Worm (Caenorhabditis elegans) whole organism, midembryonic: ENCODE measurements around the gene ndc-80.

Experiments
- med-1 ChIP-seq: sonication (generic microtip); optimal IDR thresholded peaks from 2 replicates; lab custom pipeline; 2017; ENCODE audit warnings: missing genetic modification characterization, mild to moderate bottlenecking, missing compliant biosample characterization, antibody characterized with exemption, missing genetic modification reagents; ENCODE audit not compliant: insufficient read depth
- ref-1 ChIP-seq: fragments of 200-800 bp; sonication (Bioruptor generic); conservative IDR thresholded peaks from 2 replicates; pipeline ENCODE4 v1.3.6; 2022; ENCODE audit warnings: missing genetic modification reagents, missing genetic modification characterization, missing compliant biosample characterization

DNA sequence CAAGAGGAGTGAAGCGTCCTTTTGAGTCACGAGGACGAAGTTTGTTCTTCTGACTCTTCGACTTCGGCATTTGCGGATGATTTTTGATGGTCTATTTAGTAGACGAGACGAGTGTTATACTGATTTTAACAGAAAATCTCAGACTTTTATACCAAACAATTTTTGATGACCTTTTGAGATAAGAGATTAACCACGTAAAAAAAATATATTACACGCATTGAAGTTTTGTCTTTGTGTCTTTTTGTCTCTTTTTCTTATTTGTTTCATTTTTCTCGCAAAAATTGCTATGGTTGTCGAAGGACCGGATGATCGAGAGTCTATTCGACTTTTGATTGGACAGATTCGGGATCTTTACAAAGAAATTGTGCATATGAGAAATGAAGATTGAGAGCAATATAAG, 25.5 kb downstream of the ndc-80 start, which contains the start of gene spch-1:
- TF ChIP-seq med-1 (no peak), ref-1 (GFP tag; lab: Robert Waterston, UW) (no peak)
